Fruit fly (Drosophila melanogaster): ENCODE data around the gene CG14362.

dm6 chr3R:13896854-13897253 lies 41.6 kb upstream of the CG14362 start:
- TF ChIP-seq h (optimal IDR thresholded peaks at IDR 0.05), result no peak
- TF ChIP-seq psq (optimal IDR thresholded peaks at IDR 0.05), result no peak
- TF ChIP-seq Myc (optimal IDR thresholded peaks at IDR 0.05), result no peak
- TF ChIP-seq insv (optimal IDR thresholded peaks at IDR 0.05), result no peak
- no peak for TF ChIP-seq ttk (optimal IDR thresholded peaks at IDR 0.05)
- no peak for TF ChIP-seq Sin3A (optimal IDR thresholded peaks at IDR 0.05)

All from Kc167 (cell line).